Worm (Caenorhabditis elegans) whole organism, L4 larva: ENCODE data around the gene mes-6.

Source experiments
- D1046.2 ChIP-seq: fragments of 200-800 bp; sonication (Bioruptor generic); IDR thresholded peaks from 2 replicates; pipeline ENCODE4 v1.3.6; 2022; ENCODE audit warnings: missing genetic modification characterization, missing compliant biosample characterization
- F10B5.3 ChIP-seq: sonication (generic microtip); optimal IDR thresholded peaks from 2 replicates; lab custom pipeline; 2016; ENCODE audit warnings: mild to moderate bottlenecking, missing genetic modification characterization, missing compliant biosample characterization
- F26F4.8 ChIP-seq: fragments of 200-800 bp; sonication (Bioruptor generic); conservative IDR thresholded peaks from 2 replicates; pipeline ENCODE4 v1.3.6; 2022; ENCODE audit warnings: missing genetic modification characterization, missing compliant biosample characterization
- F37D6.2 ChIP-seq: sonication (generic microtip); optimal IDR thresholded peaks from 2 replicates; lab custom pipeline; 2016; ENCODE audit warnings: mild to moderate bottlenecking, missing genetic modification characterization, missing compliant biosample characterization
- F49E8.2 ChIP-seq: sonication (generic microtip); optimal IDR thresholded peaks from 2 replicates; lab custom pipeline; 2016; ENCODE audit warnings: missing compliant biosample characterization, mild to moderate bottlenecking, missing genetic modification characterization, borderline replicate concordance
- T26A8.4 ChIP-seq: fragments of 200-800 bp; sonication (Bioruptor generic); IDR thresholded peaks from 2 replicates; pipeline ENCODE4 v1.3.6; 2022; ENCODE audit warnings: missing genetic modification characterization, missing compliant biosample characterization
- Y105C5A.15 ChIP-seq: fragments of 200-800 bp; sonication (Bioruptor generic); IDR thresholded peaks from 2 replicates; pipeline ENCODE4 v1.3.6; 2022; ENCODE audit warnings: missing genetic modification characterization, missing compliant biosample characterization
- Y48G9A.11 ChIP-seq: fragments of 200-800 bp; sonication (Bioruptor generic); IDR thresholded peaks from 2 replicates; pipeline ENCODE4 v1.3.6; 2022; ENCODE audit warnings: missing genetic modification reagents, missing genetic modification characterization, missing compliant biosample characterization
- Y5F2A.4 ChIP-seq: fragments of 200-800 bp; sonication (Bioruptor generic); optimal IDR thresholded peaks from 2 replicates; lab custom pipeline; 2018; ENCODE audit warnings: mild to moderate bottlenecking, missing genetic modification characterization, missing compliant biosample characterization
- ZK546.5 ChIP-seq, 2 experiments: sonication (generic microtip); optimal IDR thresholded peaks; 2 replicates each; lab custom pipeline; 2017; ENCODE audit warnings: missing biosample characterization in 2 of 2, missing genetic modification characterization in 2 of 2
- ama-1 ChIP-seq: fragments of 150-350 bp; optimal IDR thresholded peaks from 2 replicates; lab custom pipeline; 2014; ENCODE audit warnings: inconsistent platforms, mixed read lengths
- arid-1 ChIP-seq: fragments of 200-800 bp; sonication (Bioruptor generic); conservative IDR thresholded peaks from 2 replicates; pipeline ENCODE4 v1.3.6; 2022; ENCODE audit warnings: missing genetic modification reagents, missing genetic modification characterization, missing compliant biosample characterization
- attf-4 ChIP-seq: sonication (generic microtip); optimal IDR thresholded peaks from 3 replicates; lab custom pipeline; 2017; ENCODE audit warnings: missing biosample characterization, missing genetic modification characterization
- ceh-20 ChIP-seq: fragments of 200-800 bp; sonication (Bioruptor generic); IDR thresholded peaks from 2 replicates; pipeline ENCODE4 v1.3.6; 2022; ENCODE audit warnings: missing genetic modification reagents, missing genetic modification characterization, missing compliant biosample characterization
- ceh-28 ChIP-seq: fragments of 150-350 bp; optimal IDR thresholded peaks from 2 replicates; lab custom pipeline; 2014; ENCODE audit warnings: missing biosample characterization, missing genetic modification reagents, missing genetic modification characterization
- ceh-32 ChIP-seq: sonication (generic microtip); optimal IDR thresholded peaks from 2 replicates; lab custom pipeline; 2016; ENCODE audit warnings: mild to moderate bottlenecking, missing genetic modification characterization, missing compliant biosample characterization; ENCODE audit not compliant: poor library complexity
- ceh-82 ChIP-seq: sonication (generic microtip); optimal IDR thresholded peaks from 2 replicates; lab custom pipeline; 2017; ENCODE audit warnings: missing biosample characterization, missing genetic modification characterization
- cey-2 ChIP-seq: sonication (generic microtip); optimal IDR thresholded peaks from 3 replicates; lab custom pipeline; 2017; ENCODE audit warnings: missing genetic modification characterization, mild to moderate bottlenecking, missing compliant biosample characterization, antibody characterized with exemption, borderline replicate concordance; ENCODE audit not compliant: insufficient read depth
- daf-12 ChIP-seq: fragments of 150-350 bp; optimal IDR thresholded peaks from 2 replicates; lab custom pipeline; 2014; ENCODE audit warnings: missing biosample characterization, missing genetic modification reagents, missing genetic modification characterization
- daf-16 ChIP-seq, 3 experiments: sonication (generic microtip); optimal IDR thresholded peaks; 2 replicates each; lab custom pipeline; 2016 to 2017; ENCODE audit warnings: missing genetic modification characterization in 3 of 3, missing genetic modification reagents in 3 of 3, mild to moderate bottlenecking in 2 of 3, missing compliant biosample characterization in 2 of 3, missing biosample characterization in 1 of 3, moderate library complexity in 1 of 3
- daf-19 ChIP-seq: fragments of 200-800 bp; sonication (Bioruptor generic); conservative IDR thresholded peaks from 2 replicates; pipeline ENCODE4 v1.3.6; 2022; ENCODE audit warnings: missing genetic modification characterization, missing compliant biosample characterization
- dmd-6 ChIP-seq: fragments of 200-800 bp; sonication (Bioruptor generic); IDR thresholded peaks from 2 replicates; pipeline ENCODE4 v1.3.6; 2022; ENCODE audit warnings: missing genetic modification reagents, missing genetic modification characterization, missing compliant biosample characterization
- dpl-1 ChIP-seq: fragments of 150-350 bp; optimal IDR thresholded peaks from 2 replicates; lab custom pipeline; 2014; ENCODE audit warnings: missing biosample characterization, missing genetic modification reagents, missing genetic modification characterization
- fos-1 ChIP-seq: fragments of 150-350 bp; optimal IDR thresholded peaks from 2 replicates; lab custom pipeline; 2014; ENCODE audit warnings: missing biosample characterization, missing genetic modification characterization
- hlh-11 ChIP-seq: fragments of 200-800 bp; sonication (Bioruptor generic); optimal IDR thresholded peaks from 2 replicates; lab custom pipeline; 2018; ENCODE audit warnings: mild to moderate bottlenecking, missing genetic modification characterization, missing compliant biosample characterization
- hmg-1.1 ChIP-seq: fragments of 200-800 bp; sonication (Bioruptor generic); IDR thresholded peaks from 2 replicates; pipeline ENCODE4 v1.3.6; 2022; ENCODE audit warnings: missing genetic modification reagents, missing genetic modification characterization, missing compliant biosample characterization
- lim-7 ChIP-seq: fragments of 200-800 bp; sonication (Bioruptor generic); IDR thresholded peaks from 2 replicates; pipeline ENCODE4 v1.3.6; 2022; ENCODE audit warnings: missing genetic modification characterization, missing compliant biosample characterization
- lin-13 ChIP-seq: fragments of 150-350 bp; optimal IDR thresholded peaks from 2 replicates; lab custom pipeline; 2014; ENCODE audit warnings: missing biosample characterization, missing genetic modification reagents, missing genetic modification characterization
- lsy-2 ChIP-seq, 2 experiments: fragments of 150-350 bp in 1 of 2; sonication (generic microtip) in 1 of 2; optimal IDR thresholded peaks; 2 replicates each; lab custom pipeline; 2014 to 2017; ENCODE audit warnings: missing biosample characterization in 2 of 2, missing genetic modification characterization in 2 of 2
- mdt-29 ChIP-seq: fragments of 200-800 bp; sonication (Bioruptor generic); IDR thresholded peaks from 2 replicates; pipeline ENCODE4 v1.3.6; 2022; ENCODE audit warnings: missing genetic modification reagents, missing genetic modification characterization, missing compliant biosample characterization
- nhr-10 ChIP-seq: fragments of 150-350 bp; optimal IDR thresholded peaks from 2 replicates; lab custom pipeline; 2014; ENCODE audit warnings: missing biosample characterization, missing genetic modification characterization
- nhr-11 ChIP-seq: fragments of 150-350 bp; optimal IDR thresholded peaks from 2 replicates; lab custom pipeline; 2014; ENCODE audit warnings: missing biosample characterization, missing genetic modification characterization
- nhr-25 ChIP-seq: sonication (generic microtip); optimal IDR thresholded peaks from 2 replicates; lab custom pipeline; 2017; ENCODE audit warnings: missing genetic modification characterization, mild to moderate bottlenecking, missing compliant biosample characterization, antibody characterized with exemption, moderate library complexity, borderline replicate concordance; ENCODE audit not compliant: insufficient read depth
- nhr-28 ChIP-seq: fragments of 150-350 bp; optimal IDR thresholded peaks from 2 replicates; lab custom pipeline; 2014; ENCODE audit warnings: missing biosample characterization, missing genetic modification characterization
- nhr-48 ChIP-seq: sonication (generic microtip); optimal IDR thresholded peaks from 2 replicates; lab custom pipeline; 2016; ENCODE audit warnings: mild to moderate bottlenecking, missing genetic modification characterization, missing compliant biosample characterization
- nhr-6 ChIP-seq: fragments of 150-350 bp; optimal IDR thresholded peaks from 2 replicates; lab custom pipeline; 2014; ENCODE audit warnings: missing biosample characterization, missing genetic modification characterization
- pqm-1 ChIP-seq: sonication (generic microtip); optimal IDR thresholded peaks from 2 replicates; lab custom pipeline; 2017; ENCODE audit warnings: missing biosample characterization, missing genetic modification characterization
- saeg-2 ChIP-seq: fragments of 200-800 bp; sonication (Bioruptor generic); IDR thresholded peaks from 2 replicates; pipeline ENCODE4 v1.3.6; 2022; ENCODE audit warnings: missing genetic modification reagents, missing genetic modification characterization, missing compliant biosample characterization
- sdz-12 ChIP-seq: fragments of 200-800 bp; sonication (Bioruptor generic); optimal IDR thresholded peaks from 2 replicates; lab custom pipeline; 2018; ENCODE audit warnings: mild to moderate bottlenecking, missing genetic modification characterization, missing compliant biosample characterization
- set-16 ChIP-seq: fragments of 200-800 bp; sonication (Bioruptor generic); IDR thresholded peaks from 2 replicates; pipeline ENCODE4 v1.3.6; 2022; ENCODE audit warnings: missing genetic modification reagents, missing genetic modification characterization, missing compliant biosample characterization
- snpc-4 ChIP-seq: fragments of 150-350 bp; optimal IDR thresholded peaks from 2 replicates; lab custom pipeline; 2014; ENCODE audit warnings: missing biosample characterization, missing genetic modification characterization
- spr-1 ChIP-seq: sonication (generic microtip); optimal IDR thresholded peaks from 2 replicates; lab custom pipeline; 2016; ENCODE audit warnings: mild to moderate bottlenecking, missing genetic modification characterization, missing compliant biosample characterization
- tag-97 ChIP-seq: fragments of 200-800 bp; sonication (Bioruptor generic); IDR thresholded peaks from 2 replicates; pipeline ENCODE4 v1.3.6; 2022; ENCODE audit warnings: missing genetic modification characterization, missing compliant biosample characterization
- tra-1 ChIP-seq: fragments of 200-800 bp; sonication (Bioruptor generic); IDR thresholded peaks from 2 replicates; pipeline ENCODE4 v1.3.6; 2022; ENCODE audit warnings: missing genetic modification reagents, missing genetic modification characterization, missing compliant biosample characterization
- unc-130 ChIP-seq: sonication (generic microtip); optimal IDR thresholded peaks from 2 replicates; lab custom pipeline; 2016; ENCODE audit warnings: missing genetic modification reagents, missing genetic modification characterization, missing compliant biosample characterization
- unc-62 ChIP-seq, 3 experiments: fragments of 150-350 bp in 1 of 3; sonication (generic microtip); optimal IDR thresholded peaks in 2 of 3; peaks in 1 of 3; 1 replicate in 1 of 3; 2 replicates in 2 of 3; lab custom pipeline; 2014 to 2017; ENCODE audit warnings: missing biosample characterization in 3 of 3, missing genetic modification characterization in 3 of 3, missing genetic modification reagents in 3 of 3, missing genotype in 1 of 3
- zag-1 ChIP-seq: fragments of 150-350 bp; optimal IDR thresholded peaks from 2 replicates; lab custom pipeline; 2014; ENCODE audit warnings: missing biosample characterization, missing genetic modification characterization
- zfp-2 ChIP-seq: sonication (generic microtip); optimal IDR thresholded peaks from 2 replicates; lab custom pipeline; 2016; ENCODE audit warnings: mild to moderate bottlenecking, missing genetic modification characterization, missing compliant biosample characterization
- zfp-3 ChIP-seq: fragments of 200-800 bp; sonication (Bioruptor generic); conservative IDR thresholded peaks from 2 replicates; pipeline ENCODE4 v1.3.6; 2022; ENCODE audit warnings: missing genetic modification reagents, missing genetic modification characterization, missing compliant biosample characterization
- ztf-11 ChIP-seq: fragments of 150-350 bp; optimal IDR thresholded peaks from 2 replicates; lab custom pipeline; 2014; ENCODE audit warnings: missing biosample characterization, missing genetic modification characterization

mes-6 gene

DNA sequence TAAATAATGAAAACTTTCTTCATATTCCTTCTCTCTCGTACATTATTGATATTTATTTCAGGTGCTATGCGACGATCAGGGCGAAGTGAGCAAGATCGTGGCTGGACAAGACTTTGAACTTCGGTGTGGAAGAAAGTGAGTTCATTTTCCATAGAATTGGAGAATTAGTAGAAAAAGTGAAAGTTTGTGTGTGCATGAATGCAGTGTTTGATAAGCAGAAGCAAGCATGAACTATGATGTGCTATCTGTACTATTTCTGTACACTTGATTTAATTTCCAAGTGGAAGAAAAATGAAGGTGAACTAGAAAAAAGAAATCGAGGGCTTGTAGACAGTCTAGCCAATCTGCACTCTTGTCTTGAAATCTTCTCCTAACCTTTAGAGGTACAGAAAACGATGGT is 20.9 kb downstream of the mes-6 start (continued):
- TF ChIP-seq zag-1 (tag; lab: Kevin White, UChicago), result no peak
- no peak for TF ChIP-seq zfp-2 (tag; lab: Kevin White, UChicago)
- TF ChIP-seq dmd-6 (GFP tag; lab: Robert Waterston, UW), result peak; percentile 91
- no peak for TF ChIP-seq daf-12
- no peak for TF ChIP-seq nhr-11 (tag; lab: Kevin White, UChicago)
- TF ChIP-seq mdt-29 (GFP tag; lab: Robert Waterston, UW), result no peak
- no peak for TF ChIP-seq T26A8.4 (GFP tag; lab: Robert Waterston, UW)
- no peak for TF ChIP-seq saeg-2 (GFP tag; lab: Robert Waterston, UW)
- TF ChIP-seq F26F4.8 (GFP tag; lab: Robert Waterston, UW), result no peak
- peak; percentile 69 for TF ChIP-seq nhr-28 (tag; lab: Kevin White, UChicago)
- TF ChIP-seq cey-2, result no peak
- TF ChIP-seq ceh-82 (tag; lab: Kevin White, UChicago), result no peak
- peak; percentile 72 for TF ChIP-seq nhr-10 (tag; lab: Kevin White, UChicago)
- no peak for TF ChIP-seq sdz-12 (GFP tag; lab: Kevin White, UChicago)
- no peak for TF ChIP-seq daf-16 (GFP tag; optimal IDR thresholded peaks at IDR 0.05; lab: Kevin White, UChicago)
- peak; percentile 63 for TF ChIP-seq daf-16 (tag; optimal IDR thresholded peaks at IDR 0.05; lab: Kevin White, UChicago)
- TF ChIP-seq tra-1 (GFP tag; lab: Robert Waterston, UW), result 0 out of 2 replicates have a peak, but pooled peaks have one; percentile 33
- TF ChIP-seq set-16, result no peak
- TF ChIP-seq ztf-11 (tag; lab: Kevin White, UChicago), result no peak
- TF ChIP-seq ceh-20 (GFP tag; lab: Robert Waterston, UW), result no peak
- TF ChIP-seq nhr-48 (tag; lab: Kevin White, UChicago), result peak; percentile 70
- TF ChIP-seq snpc-4, result no peak
- peak in 1 of 2 experiments; percentile 96 for TF ChIP-seq unc-62 (GFP tag; optimal IDR thresholded peaks at IDR 0.05 in 1 of 2; lab: Kevin White, UChicago)
- TF ChIP-seq unc-62 (tag; optimal IDR thresholded peaks at IDR 0.05; lab: Kevin White, UChicago), result no peak
- no peak for TF ChIP-seq Y48G9A.11 (GFP tag; lab: Robert Waterston, UW)
- TF ChIP-seq D1046.2 (GFP tag; lab: Robert Waterston, UW), result no peak
- peak; percentile 77 for TF ChIP-seq hlh-11
- TF ChIP-seq, all 104 proteins: peak for 18

DNA sequence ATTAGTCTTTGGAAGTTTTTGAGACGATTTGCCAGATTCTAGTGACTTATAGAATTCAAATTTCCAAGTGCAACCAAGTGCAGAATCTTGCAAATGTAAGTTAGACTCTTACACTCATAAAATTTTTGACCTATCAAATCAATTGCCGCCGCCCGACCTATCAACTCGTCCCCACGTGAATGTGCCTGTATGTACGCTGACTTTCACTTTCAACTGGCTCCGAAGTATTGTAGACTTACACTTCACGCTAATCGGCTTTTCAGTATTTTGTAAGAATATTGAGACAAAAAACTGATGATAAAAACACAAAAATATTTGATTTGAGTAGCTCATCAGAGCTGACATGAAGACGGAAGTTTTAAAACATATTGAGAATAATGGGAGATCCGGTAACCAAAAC is 21.7 kb downstream of the mes-6 start:
- TF ChIP-seq nhr-25 (tag; lab: Kevin White, UChicago) (no peak), unc-130 (GFP tag; lab: Kevin White, UChicago) (no peak), nhr-48 (tag; lab: Kevin White, UChicago) (peak; percentile 56), ZK546.5 (tag; optimal IDR thresholded peaks at IDR 0.05; lab: Kevin White, UChicago) (no peak), zfp-3 (GFP tag; lab: Robert Waterston, UW) (no peak), ceh-20 (GFP tag; lab: Robert Waterston, UW) (no peak), Y105C5A.15 (no peak), F49E8.2 (no peak), arid-1 (GFP tag; lab: Robert Waterston, UW) (no peak), daf-19 (no peak), ceh-82 (tag; lab: Kevin White, UChicago) (no peak), F10B5.3 (no peak), nhr-28 (tag; lab: Kevin White, UChicago) (peak; percentile 41), tag-97 (GFP tag; lab: Robert Waterston, UW) (no peak), zag-1 (tag; lab: Kevin White, UChicago) (no peak), fos-1 (tag; lab: Kevin White, UChicago) (no peak), hmg-1.1 (GFP tag; lab: Robert Waterston, UW) (no peak), ama-1 (lab: Kevin White, UChicago) (no peak), ceh-28 (tag; lab: Kevin White, UChicago) (no peak), daf-12 (no peak), spr-1 (no peak), lin-13 (no peak), pqm-1 (tag; lab: Kevin White, UChicago) (peak; percentile 22), Y5F2A.4 (GFP tag; lab: Kevin White, UChicago) (no peak), nhr-6 (tag; lab: Kevin White, UChicago) (no peak), F37D6.2 (tag; lab: Kevin White, UChicago) (no peak), dpl-1 (no peak), lsy-2 (tag; optimal IDR thresholded peaks at IDR 0.05; lab: Kevin White, UChicago) (no peak), ceh-32 (tag; lab: Kevin White, UChicago) (no peak), attf-4 (no peak), lim-7 (GFP tag; lab: Robert Waterston, UW) (no peak)
